Worm (Caenorhabditis elegans): ENCODE data around the gene hpo-34.

hpo-34 gene

DNA sequence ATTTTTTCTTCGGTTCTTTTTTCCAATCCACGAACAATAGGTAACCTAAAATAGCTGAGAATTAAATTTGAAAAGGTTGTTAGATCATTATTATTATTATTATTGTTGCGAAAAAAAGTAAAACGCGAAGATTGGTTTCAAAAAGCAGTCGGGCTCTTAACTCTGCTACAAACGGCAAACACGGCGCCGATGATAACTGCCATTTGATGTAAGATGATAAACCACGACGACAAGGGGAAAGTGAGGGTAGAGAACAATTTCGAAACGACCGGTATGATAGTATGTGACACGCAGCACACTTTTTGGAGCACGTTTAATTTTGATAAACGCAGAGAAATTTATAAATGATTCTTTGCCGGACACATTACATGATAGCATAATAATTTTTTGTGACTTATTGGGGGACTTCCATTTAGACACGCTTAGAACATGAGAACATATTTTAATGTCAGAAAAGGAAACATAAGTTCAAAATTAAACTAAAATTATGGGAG is at the start of gene hpo-34:
Gene hpo-34 (minus strand): TSS at position 51 of the 494 bp plus-strand sequence.
- TF ChIP-seq F33H1.4 (GFP tag; IDR thresholded peaks at IDR 0.05) (no peak), dox-1 (GFP tag; IDR thresholded peaks at IDR 0.05) (peak; percentile 60), K11D2.4 (GFP tag; IDR thresholded peaks at IDR 0.05) (no peak), snpc-4 (GFP tag; optimal IDR thresholded peaks at IDR 0.05) (no peak), snpc-4 (tag; optimal IDR thresholded peaks at IDR 0.05) (peak in 1 of 4 experiments; percentile 25), F10E7.11 (tag; optimal IDR thresholded peaks at IDR 0.05) (no peak), let-607 (tag; optimal IDR thresholded peaks at IDR 0.05) (peak; percentile 62 to 80), pbrm-1 (GFP tag; IDR thresholded peaks at IDR 0.05) (no peak), sptf-2 (GFP tag; optimal IDR thresholded peaks at IDR 0.05) (no peak), nhr-80 (tag; optimal IDR thresholded peaks at IDR 0.05) (peak; percentile 98), F23B12.7 (tag; optimal IDR thresholded peaks at IDR 0.05; ENCODE audit: insufficient read depth) (no peak), Y53F4B.3 (GFP tag; IDR thresholded peaks at IDR 0.05) (no peak), T26A5.8 (tag; optimal IDR thresholded peaks at IDR 0.05) (no peak), atf-7 (tag; optimal IDR thresholded peaks at IDR 0.05) (peak; percentile 41), ekl-4 (GFP tag; IDR thresholded peaks at IDR 0.05) (no peak), attf-5 (GFP tag; optimal IDR thresholded peaks at IDR 0.05) (no peak), ceh-91 (GFP tag; IDR thresholded peaks at IDR 0.05) (no peak), akir-1 (GFP tag; optimal IDR thresholded peaks at IDR 0.05) (no peak), F55B11.4 (tag; optimal IDR thresholded peaks at IDR 0.05; ENCODE audit: borderline replicate concordance, insufficient read depth) (no peak), Y56A3A.18 (GFP tag; IDR thresholded peaks at IDR 0.05) (no peak), ets-4 (GFP tag; optimal IDR thresholded peaks at IDR 0.05) (peak; percentile 56), fkh-3 (tag; optimal IDR thresholded peaks at IDR 0.05) (no peak), cebp-1 (GFP tag; IDR thresholded peaks at IDR 0.05) (no peak; the same call in 1 of the 2 replicates), cebp-1 (tag; optimal IDR thresholded peaks at IDR 0.05) (peak; percentile 69)

DNA sequence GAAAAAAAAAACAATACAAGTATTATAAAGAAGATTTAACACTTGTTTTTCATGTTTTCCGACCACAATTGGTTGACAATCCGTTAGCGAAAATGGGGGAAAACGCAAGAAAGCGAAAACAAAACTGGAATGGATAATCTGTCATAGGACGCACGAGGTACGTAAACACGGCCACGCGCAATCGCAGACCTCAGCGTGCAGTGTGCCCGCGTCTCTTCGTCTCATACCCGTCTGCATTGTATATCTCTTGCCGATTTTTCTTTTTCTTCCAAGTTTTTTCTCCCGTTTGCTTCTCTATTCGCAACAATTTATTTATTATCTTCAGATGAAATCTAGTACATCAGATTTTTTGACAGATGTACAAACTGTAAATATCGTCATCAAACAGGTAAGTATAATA is 44.8 kb upstream of the hpo-34 start, which contains the start of gene trpp-9:
Gene trpp-9 (plus strand): TSS at position 261 of the 400 bp plus-strand sequence.
- peak; percentile 25; the same call in 1 of the 2 replicates for TF ChIP-seq hmg-1.2 (GFP tag; IDR thresholded peaks at IDR 0.05)
- TF ChIP-seq attf-5 (GFP tag; optimal IDR thresholded peaks at IDR 0.05): peak; percentile 14
- no peak for TF ChIP-seq tbx-9 (tag; optimal IDR thresholded peaks at IDR 0.05; ENCODE audit: borderline replicate concordance)
- TF ChIP-seq ekl-4 (GFP tag; IDR thresholded peaks at IDR 0.05): no peak
- TF ChIP-seq aptf-2 (GFP tag; conservative IDR thresholded peaks at IDR 0.05): no peak
- TF ChIP-seq mxl-1 (tag; optimal IDR thresholded peaks at IDR 0.05): no peak
- no peak for TF ChIP-seq ztf-18 (tag; optimal IDR thresholded peaks at IDR 0.05)
- TF ChIP-seq lin-54 (GFP tag; optimal IDR thresholded peaks at IDR 0.05): no peak
- no peak for TF ChIP-seq unc-130 (GFP tag; optimal IDR thresholded peaks at IDR 0.05)
- TF ChIP-seq snpc-1.1 (tag; optimal IDR thresholded peaks at IDR 0.05; ENCODE audit: insufficient read depth): no peak
- TF ChIP-seq F22D6.2 (tag; optimal IDR thresholded peaks at IDR 0.05): no peak
- peak; percentile 40 for TF ChIP-seq lin-40 (tag; optimal IDR thresholded peaks at IDR 0.05)
- no peak for TF ChIP-seq ama-1 (optimal IDR thresholded peaks at IDR 0.05)
- TF ChIP-seq ama-1 (GFP tag; optimal IDR thresholded peaks at IDR 0.05): no peak
- no peak for TF ChIP-seq mcd-1 (GFP tag; IDR thresholded peaks at IDR 0.05)
- no peak for TF ChIP-seq ceh-27 (GFP tag; optimal IDR thresholded peaks at IDR 0.05)
- no peak for TF ChIP-seq lin-26 (GFP tag; IDR thresholded peaks at IDR 0.05)
- TF ChIP-seq madf-10 (tag; optimal IDR thresholded peaks at IDR 0.05): no peak
- TF ChIP-seq zfh-2 (GFP tag; conservative IDR thresholded peaks at IDR 0.05): 0 out of 2 replicates have a peak, but pooled peaks have one; percentile 28
- no peak for TF ChIP-seq F57C9.4 (tag; optimal IDR thresholded peaks at IDR 0.05)
- no peak for TF ChIP-seq Y67H2A.10 (GFP tag; conservative IDR thresholded peaks at IDR 0.05)
- TF ChIP-seq ceh-79 (tag; optimal IDR thresholded peaks at IDR 0.05): no peak
- TF ChIP-seq ztf-25 (GFP tag; IDR thresholded peaks at IDR 0.05): no peak
- no peak for TF ChIP-seq cebp-1 (GFP tag; IDR thresholded peaks at IDR 0.05)
- no peak for TF ChIP-seq cebp-1 (tag; optimal IDR thresholded peaks at IDR 0.05)

All from whole organism, young adult.